Worm (Caenorhabditis elegans) whole organism, midembryonic: ENCODE results near the gene tif-1A.

Source experiments
- T22C8.4 ChIP-seq: fragments of 200-800 bp; sonication (Bioruptor generic); IDR thresholded peaks from 2 replicates; pipeline ENCODE4 v1.3.6; 2022; ENCODE audit warnings: missing genetic modification characterization, missing compliant biosample characterization
- cog-1 ChIP-seq: sonication (generic microtip); optimal IDR thresholded peaks from 2 replicates; lab custom pipeline; 2016; ENCODE audit warnings: missing genetic modification characterization, missing compliant biosample characterization
- flt-1 ChIP-seq: fragments of 200-800 bp; sonication (Bioruptor generic); IDR thresholded peaks from 2 replicates; pipeline ENCODE4 v1.3.6; 2022; ENCODE audit warnings: missing genetic modification characterization, missing compliant biosample characterization
- klf-2 ChIP-seq: fragments of 200-800 bp; sonication (Bioruptor generic); conservative IDR thresholded peaks from 2 replicates; pipeline ENCODE4 v1.3.6; 2022; ENCODE audit warnings: missing genetic modification reagents, missing genetic modification characterization, missing compliant biosample characterization
- med-1 ChIP-seq: sonication (generic microtip); optimal IDR thresholded peaks from 2 replicates; lab custom pipeline; 2017; ENCODE audit warnings: missing genetic modification characterization, mild to moderate bottlenecking, missing compliant biosample characterization, antibody characterized with exemption, missing genetic modification reagents; ENCODE audit not compliant: insufficient read depth
- ref-1 ChIP-seq: fragments of 200-800 bp; sonication (Bioruptor generic); conservative IDR thresholded peaks from 2 replicates; pipeline ENCODE4 v1.3.6; 2022; ENCODE audit warnings: missing genetic modification reagents, missing genetic modification characterization, missing compliant biosample characterization
- tab-1 ChIP-seq: fragments of 200-800 bp; sonication (Bioruptor generic); IDR thresholded peaks from 2 replicates; pipeline ENCODE4 v1.3.6; 2022; ENCODE audit warnings: missing genetic modification characterization, missing compliant biosample characterization
- ztf-23 ChIP-seq: fragments of 200-800 bp; sonication (Bioruptor generic); IDR thresholded peaks from 2 replicates; pipeline ENCODE4 v1.3.6; 2022; ENCODE audit warnings: missing genetic modification reagents, missing genetic modification characterization, missing compliant biosample characterization
- ztf-29 ChIP-seq: fragments of 200-800 bp; sonication (Bioruptor generic); IDR thresholded peaks from 2 replicates; pipeline ENCODE4 v1.3.6; 2022; ENCODE audit warnings: missing genetic modification reagents, missing genetic modification characterization, missing compliant biosample characterization

tif-1A gene

DNA sequence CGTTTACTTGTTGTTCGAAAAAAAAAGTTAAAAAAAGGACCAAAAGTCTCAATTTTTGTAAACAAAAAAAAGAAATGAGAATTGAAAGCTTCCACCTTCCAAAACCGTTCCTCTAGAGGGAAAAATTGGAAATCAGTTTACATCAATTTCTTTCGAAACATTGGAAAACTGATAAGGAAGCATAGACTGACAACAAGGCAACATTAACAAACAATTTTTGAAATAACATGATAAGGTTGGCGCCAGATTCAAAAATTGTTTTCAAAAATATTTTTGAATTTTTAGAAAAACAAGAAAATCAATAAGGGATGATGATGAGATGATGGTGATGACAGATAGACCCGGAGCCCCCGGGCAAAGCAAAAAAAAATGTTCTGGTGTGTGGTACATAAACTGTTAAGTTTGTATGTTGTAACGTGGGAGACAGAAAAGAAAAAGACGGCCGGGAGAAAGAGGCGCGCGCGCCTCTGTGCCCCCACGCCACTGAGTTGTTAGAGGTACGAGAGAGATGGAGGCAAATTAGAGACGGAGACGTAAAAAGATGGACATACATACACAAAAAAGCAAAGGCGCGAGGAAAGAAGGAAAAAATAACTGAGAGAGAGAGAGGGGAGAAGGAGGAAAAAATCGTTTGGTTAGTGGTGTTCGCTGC lies 23.8 kb downstream of the tif-1A start:
- TF ChIP-seq T22C8.4 (GFP tag; lab: Robert Waterston, UW) = no peak

DNA sequence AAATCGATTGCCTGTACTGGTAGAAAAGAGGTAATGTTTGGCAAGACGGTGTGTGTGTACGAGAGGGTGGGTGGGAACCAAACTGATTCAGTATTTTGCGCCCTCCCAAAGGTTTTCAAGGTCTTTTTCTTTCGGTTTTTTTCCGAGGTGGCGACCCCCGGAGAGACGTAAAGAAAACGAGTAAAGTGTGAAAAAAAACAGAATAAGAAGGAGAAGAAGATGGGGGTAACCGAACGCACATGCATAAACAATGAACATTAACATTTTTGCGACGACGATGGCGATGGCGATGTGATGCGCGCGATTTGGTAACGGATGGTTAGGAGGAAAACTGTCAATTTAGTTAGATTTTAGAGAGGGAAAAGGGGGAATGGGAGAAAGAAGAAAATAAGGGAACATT lies 25.5 kb downstream of the tif-1A start:
- TF ChIP-seq ztf-23 (GFP tag; lab: Robert Waterston, UW) (no peak), T22C8.4 (GFP tag; lab: Robert Waterston, UW) (no peak), klf-2 (GFP tag; lab: Robert Waterston, UW) (no peak), med-1 (no peak), tab-1 (no peak), cog-1 (tag; lab: Kevin White, UChicago) (no peak), flt-1 (no peak)

DNA sequence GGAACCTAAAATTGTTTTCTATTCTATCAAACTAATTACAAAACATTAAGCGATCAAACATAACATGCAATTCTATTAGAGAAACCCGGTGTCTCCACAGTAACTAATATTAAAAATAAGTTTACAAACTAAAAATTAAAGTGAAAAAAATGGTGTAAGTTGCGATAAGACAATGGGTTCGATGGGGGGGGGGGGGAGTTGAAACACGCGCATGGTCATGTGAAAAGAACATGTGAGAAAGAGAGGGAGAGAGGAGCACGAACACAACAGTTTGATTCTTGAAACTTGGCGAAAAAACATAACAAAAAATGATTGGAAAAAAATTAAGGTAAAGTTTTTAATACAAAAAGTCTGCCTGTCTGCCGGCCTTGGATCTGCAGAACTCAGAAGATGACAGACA lies 26.9 kb downstream of the tif-1A start:
- no peak for TF ChIP-seq ztf-29 (GFP tag; lab: Robert Waterston, UW)
- no peak for TF ChIP-seq cog-1 (tag; lab: Kevin White, UChicago)
- no peak for TF ChIP-seq ref-1
- no peak for TF ChIP-seq T22C8.4 (GFP tag; lab: Robert Waterston, UW)
- no peak for TF ChIP-seq klf-2 (GFP tag; lab: Robert Waterston, UW)
- TF ChIP-seq tab-1 = no peak
- TF ChIP-seq med-1 = no peak
- TF ChIP-seq flt-1 = no peak
- TF ChIP-seq ztf-23 (GFP tag; lab: Robert Waterston, UW) = no peak

DNA sequence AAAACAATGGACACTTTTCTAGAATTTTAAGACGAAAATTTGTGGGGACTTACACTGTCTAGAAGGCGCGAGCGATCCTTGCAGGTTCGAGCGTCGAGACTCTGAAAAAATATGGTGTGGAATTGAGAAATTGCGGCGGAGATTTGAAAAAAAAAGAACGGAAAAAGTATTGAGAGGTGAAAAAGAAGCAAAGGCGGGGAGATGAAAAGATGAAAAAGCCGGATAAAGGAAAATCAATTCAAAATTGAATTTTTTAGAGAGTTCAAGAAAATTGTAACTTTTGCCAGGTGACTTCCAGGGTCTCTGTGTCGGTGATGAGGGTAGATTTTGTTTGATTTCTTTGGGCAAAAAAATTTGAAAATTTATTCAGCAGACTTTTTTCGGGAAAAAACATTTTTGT lies 27.6 kb downstream of the tif-1A start, which contains the start of gene msi-1:
msi-1 (minus strand) TSS at position 101 of the 400 bp plus-strand sequence.
- TF ChIP-seq tab-1 (no peak), cog-1 (tag; lab: Kevin White, UChicago) (no peak), flt-1 (no peak), T22C8.4 (GFP tag; lab: Robert Waterston, UW) (no peak), ref-1 (no peak), ztf-23 (GFP tag; lab: Robert Waterston, UW) (no peak)

DNA sequence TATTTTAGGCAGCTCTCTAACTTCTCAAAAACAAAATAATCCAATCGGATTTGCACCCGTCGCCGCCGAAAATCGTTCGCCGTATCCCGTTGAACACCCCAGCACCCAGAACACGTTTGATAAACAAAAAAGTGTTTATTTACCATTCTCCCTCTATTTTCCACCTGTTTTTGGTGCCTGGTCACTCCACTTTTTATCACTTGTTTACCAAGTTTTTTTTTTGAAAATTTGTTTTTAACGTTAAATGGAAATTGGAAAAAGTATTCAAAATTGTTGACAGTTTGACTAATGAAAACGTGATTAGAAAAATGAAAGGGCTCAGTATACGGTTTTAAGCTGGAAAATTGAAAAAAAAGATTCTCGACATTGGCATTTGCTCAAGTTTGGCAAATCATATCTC lies 28.9 kb downstream of the tif-1A start:
- no peak for TF ChIP-seq T22C8.4 (GFP tag; lab: Robert Waterston, UW)

DNA sequence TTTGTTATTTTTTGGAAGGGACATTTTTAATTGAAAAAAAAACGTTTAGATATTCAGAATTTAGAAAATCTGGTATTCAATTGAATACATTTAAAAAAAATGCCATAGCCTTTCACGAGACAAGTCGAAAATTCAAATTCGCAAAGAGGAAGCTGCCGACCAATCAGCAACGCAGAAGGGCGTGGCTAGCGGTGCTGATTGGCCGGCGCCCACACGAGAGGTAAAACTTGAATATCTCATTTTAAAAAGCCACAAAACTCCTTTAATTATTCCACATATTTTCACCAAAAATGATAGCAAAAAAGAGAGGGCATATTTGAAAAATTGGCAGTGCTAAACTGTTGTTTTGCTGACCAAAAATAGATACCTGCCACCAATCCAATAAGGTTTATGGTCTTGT lies 29.4 kb downstream of the tif-1A start:
- TF ChIP-seq klf-2 (GFP tag; lab: Robert Waterston, UW) (no peak), ztf-29 (GFP tag; lab: Robert Waterston, UW) (no peak), flt-1 (no peak), med-1 (no peak), ref-1 (no peak), cog-1 (tag; lab: Kevin White, UChicago) (no peak), tab-1 (no peak), T22C8.4 (GFP tag; lab: Robert Waterston, UW) (no peak), ztf-23 (GFP tag; lab: Robert Waterston, UW) (no peak)

DNA sequence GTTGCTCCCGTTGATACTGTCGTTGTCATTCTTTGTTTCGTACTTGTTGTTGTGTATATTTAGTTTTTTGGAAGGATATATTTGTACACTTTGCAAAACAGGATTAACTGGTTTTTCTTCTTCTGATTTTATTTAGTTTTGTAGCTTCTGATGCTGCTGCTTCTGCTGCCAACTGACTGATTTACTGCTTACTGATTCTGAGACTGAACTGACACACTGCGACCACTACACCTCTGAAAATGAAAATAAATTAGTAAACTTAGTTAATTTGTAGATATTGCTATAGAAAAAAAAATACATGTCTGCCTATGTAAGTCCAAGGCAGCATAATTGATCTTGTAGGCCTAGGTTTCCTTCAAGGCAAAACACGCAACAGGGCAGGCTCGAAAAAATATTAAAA lies 31.2 kb downstream of the tif-1A start, which contains the start of gene R10E9.4:
R10E9.4 (minus strand) TSS at position 101 of the 400 bp plus-strand sequence.
- TF ChIP-seq tab-1 (no peak), ztf-23 (GFP tag; lab: Robert Waterston, UW) (no peak), ztf-29 (GFP tag; lab: Robert Waterston, UW) (no peak)

DNA sequence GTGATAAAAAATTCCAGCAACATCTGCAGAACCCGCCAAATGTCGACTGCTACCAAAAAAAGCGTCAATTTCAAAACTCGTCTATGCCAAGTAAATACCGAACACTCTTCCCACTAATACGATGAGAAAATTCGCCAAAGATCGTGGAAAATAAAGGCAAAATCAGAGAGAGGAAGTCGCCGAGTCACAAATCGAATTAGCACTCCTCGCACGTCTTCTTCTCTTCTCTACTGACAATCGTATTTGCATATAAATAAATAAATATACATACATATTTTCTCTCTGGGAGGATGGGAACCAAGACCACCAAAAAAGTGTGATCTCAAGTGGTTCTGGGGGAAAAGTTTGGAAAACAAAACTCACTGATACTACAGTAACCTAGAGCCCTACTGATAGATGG lies 33.5 kb downstream of the tif-1A start:
- TF ChIP-seq tab-1 = no peak
- no peak for TF ChIP-seq T22C8.4 (GFP tag; lab: Robert Waterston, UW)
- no peak for TF ChIP-seq ref-1
- no peak for TF ChIP-seq med-1
- TF ChIP-seq flt-1 = no peak
- TF ChIP-seq cog-1 (tag; lab: Kevin White, UChicago) = no peak
- no peak for TF ChIP-seq klf-2 (GFP tag; lab: Robert Waterston, UW)

DNA sequence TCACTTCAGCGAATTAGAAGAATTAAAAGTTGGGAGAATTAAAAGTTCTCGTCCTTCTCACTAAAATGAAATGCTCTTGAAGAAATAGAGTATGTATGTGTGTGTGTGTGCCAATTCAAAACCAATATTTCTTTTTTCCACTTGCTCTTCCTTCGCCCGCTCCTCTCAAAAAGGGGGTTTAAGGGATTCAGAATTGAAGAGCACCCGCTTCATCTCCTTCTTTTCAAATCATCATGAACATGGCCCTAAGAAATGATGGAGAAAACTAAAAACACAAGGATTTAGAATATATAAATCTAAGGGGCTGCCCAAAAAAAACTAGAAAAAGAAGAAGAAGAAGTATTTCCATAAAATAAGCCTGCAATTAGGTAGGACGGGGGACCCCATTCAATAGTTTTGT lies 34.8 kb downstream of the tif-1A start:
- TF ChIP-seq cog-1 (tag; lab: Kevin White, UChicago) (no peak), flt-1 (no peak), ztf-29 (GFP tag; lab: Robert Waterston, UW) (no peak), ref-1 (no peak), T22C8.4 (GFP tag; lab: Robert Waterston, UW) (no peak), klf-2 (GFP tag; lab: Robert Waterston, UW) (no peak), tab-1 (no peak), med-1 (no peak), ztf-23 (GFP tag; lab: Robert Waterston, UW) (no peak)

DNA sequence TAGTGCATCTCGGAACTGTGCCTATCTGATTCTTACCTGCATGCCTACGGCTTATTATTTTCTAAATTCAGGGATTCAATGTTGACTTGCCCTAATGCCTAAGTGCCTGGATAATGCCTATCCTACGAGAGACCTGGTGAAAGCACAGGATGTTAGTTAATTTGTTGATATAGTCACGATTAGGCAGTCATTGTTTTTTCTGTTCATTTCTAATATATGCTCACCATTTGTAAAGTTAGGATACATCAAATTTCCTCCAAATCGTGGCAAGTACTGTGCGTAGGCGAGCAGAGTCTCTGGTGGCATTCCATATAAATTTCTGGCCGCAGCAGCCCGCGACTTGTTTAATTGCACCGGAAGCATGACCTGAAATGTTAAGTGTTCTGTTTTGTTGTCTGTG lies 37.8 kb downstream of the tif-1A start:
- TF ChIP-seq klf-2 (GFP tag; lab: Robert Waterston, UW) (no peak), ztf-29 (GFP tag; lab: Robert Waterston, UW) (no peak), cog-1 (tag; lab: Kevin White, UChicago) (no peak), flt-1 (no peak), ztf-23 (GFP tag; lab: Robert Waterston, UW) (no peak), tab-1 (no peak), med-1 (no peak), T22C8.4 (GFP tag; lab: Robert Waterston, UW) (no peak), ref-1 (no peak)

DNA sequence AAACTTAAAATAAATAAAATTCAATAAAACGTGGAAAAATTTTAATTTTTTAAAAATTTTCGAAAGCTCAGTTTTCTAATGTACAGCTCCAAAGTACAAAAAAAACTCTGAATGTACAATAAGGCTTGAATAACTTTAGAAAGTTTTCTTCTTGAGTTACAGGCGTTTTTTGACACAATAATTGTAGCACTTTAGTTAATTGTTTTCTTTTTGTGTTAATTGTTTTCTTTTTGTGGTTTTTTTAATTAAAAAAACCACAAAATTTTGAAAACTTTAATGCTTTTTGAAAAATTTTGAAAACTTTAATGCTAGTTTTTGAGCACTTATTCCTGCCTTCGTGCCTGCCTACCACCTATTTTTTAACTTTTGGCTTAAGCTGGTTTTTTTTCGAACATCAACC lies 39.7 kb downstream of the tif-1A start, which contains the start of gene R10E9.2:
R10E9.2 (minus strand) TSS at position 101 of the 400 bp plus-strand sequence.
- no peak for TF ChIP-seq med-1
- TF ChIP-seq ref-1 = no peak
- no peak for TF ChIP-seq cog-1 (tag; lab: Kevin White, UChicago)
- TF ChIP-seq ztf-23 (GFP tag; lab: Robert Waterston, UW) = no peak
- no peak for TF ChIP-seq klf-2 (GFP tag; lab: Robert Waterston, UW)
- no peak for TF ChIP-seq T22C8.4 (GFP tag; lab: Robert Waterston, UW)
- TF ChIP-seq tab-1 = no peak
- no peak for TF ChIP-seq ztf-29 (GFP tag; lab: Robert Waterston, UW)
- no peak for TF ChIP-seq flt-1
